Worm (Caenorhabditis elegans) whole organism, L1 larva: Measurements from ENCODE around the gene ZK1098.3.

Source experiments
- C34B4.2 ChIP-seq: sonication (generic microtip); optimal IDR thresholded peaks from 2 replicates; lab custom pipeline; 2017; ENCODE audit warnings: mild to moderate bottlenecking, missing genetic modification characterization, missing compliant biosample characterization
- alr-1 ChIP-seq: fragments of 200-800 bp; sonication (Bioruptor generic); optimal IDR thresholded peaks from 2 replicates; lab custom pipeline; 2018; ENCODE audit warnings: borderline replicate concordance, mild to moderate bottlenecking, missing genetic modification characterization, missing compliant biosample characterization
- ama-1 ChIP-seq: fragments of 150-350 bp; optimal IDR thresholded peaks from 2 replicates; lab custom pipeline; 2014
- blmp-1 ChIP-seq: fragments of 150-350 bp; optimal IDR thresholded peaks from 2 replicates; lab custom pipeline; 2014; ENCODE audit warnings: missing biosample characterization, missing genetic modification characterization
- ceh-63 ChIP-seq: fragments of 200-800 bp; sonication (Bioruptor generic); optimal IDR thresholded peaks from 2 replicates; lab custom pipeline; 2018; ENCODE audit warnings: mild to moderate bottlenecking, missing genetic modification characterization, missing compliant biosample characterization
- ceh-82 ChIP-seq, 3 experiments: fragments of 150-350 bp in 1 of 3; sonication (generic microtip) in 2 of 3; optimal IDR thresholded peaks; 2 replicates each; lab custom pipeline; 2014 to 2017; ENCODE audit warnings: missing biosample characterization in 3 of 3, missing genetic modification characterization in 3 of 3
- ceh-90 ChIP-seq: sonication (generic microtip); optimal IDR thresholded peaks from 2 replicates; lab custom pipeline; 2016; ENCODE audit warnings: missing genetic modification characterization, missing compliant biosample characterization
- dpl-1 ChIP-seq, 3 experiments: fragments of 150-350 bp in 2 of 3; sonication (generic microtip) in 1 of 3; optimal IDR thresholded peaks; 2 replicates each; lab custom pipeline; 2014 to 2017; ENCODE audit warnings: missing biosample characterization in 3 of 3, missing genetic modification characterization in 3 of 3, missing genetic modification reagents in 3 of 3
- efl-3 ChIP-seq: fragments of 200-800 bp; sonication (Bioruptor generic); optimal IDR thresholded peaks from 2 replicates; lab custom pipeline; 2018; ENCODE audit warnings: mild to moderate bottlenecking, missing genetic modification characterization, missing compliant biosample characterization
- egl-13 ChIP-seq: sonication (generic microtip); optimal IDR thresholded peaks from 2 replicates; lab custom pipeline; 2016; ENCODE audit warnings: missing genotype, missing genetic modification reagents, missing genetic modification characterization, missing compliant biosample characterization
- elt-2 ChIP-seq: sonication (generic microtip); optimal IDR thresholded peaks from 2 replicates; lab custom pipeline; 2016; ENCODE audit warnings: missing genetic modification characterization, mild to moderate bottlenecking, inconsistent platforms, missing compliant biosample characterization, missing genetic modification reagents
- ets-5 ChIP-seq: fragments of 200-800 bp; sonication (Bioruptor generic); IDR thresholded peaks from 2 replicates; pipeline ENCODE4 v1.3.6; 2022; ENCODE audit warnings: missing genetic modification characterization, missing compliant biosample characterization
- fkh-10 ChIP-seq: sonication (generic microtip); optimal IDR thresholded peaks from 2 replicates; lab custom pipeline; 2017; ENCODE audit warnings: missing biosample characterization, missing genetic modification reagents, missing genetic modification characterization
- fos-1 ChIP-seq: fragments of 150-350 bp; optimal IDR thresholded peaks from 2 replicates; lab custom pipeline; 2014; ENCODE audit warnings: missing biosample characterization, missing genetic modification characterization
- hlh-4 ChIP-seq: sonication (generic microtip); optimal IDR thresholded peaks from 2 replicates; lab custom pipeline; 2016; ENCODE audit warnings: mild to moderate bottlenecking, missing genetic modification characterization, missing compliant biosample characterization
- irx-1 ChIP-seq: sonication (generic microtip); optimal IDR thresholded peaks from 2 replicates; lab custom pipeline; 2016; ENCODE audit warnings: missing genetic modification characterization, missing compliant biosample characterization
- jun-1 ChIP-seq: fragments of 150-350 bp; optimal IDR thresholded peaks from 2 replicates; lab custom pipeline; 2014; ENCODE audit warnings: missing biosample characterization, missing genetic modification reagents, missing genetic modification characterization
- lin-35 ChIP-seq, 2 experiments: fragments of 150-350 bp; optimal IDR thresholded peaks; 2 replicates each; lab custom pipeline; 2014; ENCODE audit warnings: missing biosample characterization in 2 of 2, missing genetic modification characterization in 2 of 2, missing genetic modification reagents in 2 of 2
- mab-9 ChIP-seq: fragments of 200-800 bp; sonication (Bioruptor generic); IDR thresholded peaks from 2 replicates; pipeline ENCODE4 v1.3.6; 2022; ENCODE audit warnings: missing genetic modification reagents, missing genetic modification characterization, missing compliant biosample characterization
- mdl-1 ChIP-seq, 2 experiments: fragments of 150-350 bp; optimal IDR thresholded peaks; 2 replicates each; lab custom pipeline; 2014 to 2017; ENCODE audit warnings: missing biosample characterization in 2 of 2, missing genetic modification characterization in 2 of 2, inconsistent platforms in 1 of 2
- nhr-11 ChIP-seq: fragments of 150-350 bp; optimal IDR thresholded peaks from 2 replicates; lab custom pipeline; 2014; ENCODE audit warnings: missing biosample characterization, missing genetic modification characterization
- nhr-20 ChIP-seq: sonication (generic microtip); optimal IDR thresholded peaks from 2 replicates; lab custom pipeline; 2016; ENCODE audit warnings: mild to moderate bottlenecking, missing genetic modification characterization, missing compliant biosample characterization
- nhr-237 ChIP-seq: fragments of 150-350 bp; optimal IDR thresholded peaks from 2 replicates; lab custom pipeline; 2014; ENCODE audit warnings: missing biosample characterization, missing genetic modification characterization
- nhr-28 ChIP-seq: fragments of 150-350 bp; optimal IDR thresholded peaks from 2 replicates; lab custom pipeline; 2014; ENCODE audit warnings: missing biosample characterization, missing genetic modification characterization
- nhr-47 ChIP-seq: sonication (generic microtip); optimal IDR thresholded peaks from 2 replicates; lab custom pipeline; 2016; ENCODE audit warnings: mild to moderate bottlenecking, missing genetic modification characterization, moderate library complexity, missing compliant biosample characterization
- nhr-71 ChIP-seq: sonication (generic microtip); optimal IDR thresholded peaks from 2 replicates; lab custom pipeline; 2016; ENCODE audit warnings: mild to moderate bottlenecking, missing genetic modification characterization, moderate library complexity, missing compliant biosample characterization
- nhr-76 ChIP-seq: sonication (generic microtip); optimal IDR thresholded peaks from 2 replicates; lab custom pipeline; 2017; ENCODE audit warnings: missing biosample characterization, missing genetic modification characterization
- nhr-85 ChIP-seq: sonication (generic microtip); peaks from one replicate; lab custom pipeline; 2016; ENCODE audit warnings: missing genetic modification characterization, inconsistent platforms, missing compliant biosample characterization
- nhr-90 ChIP-seq: sonication (generic microtip); optimal IDR thresholded peaks from 2 replicates; lab custom pipeline; 2016; ENCODE audit warnings: mild to moderate bottlenecking, missing genetic modification characterization, missing compliant biosample characterization; ENCODE audit not compliant: poor library complexity
- pax-3 ChIP-seq: fragments of 200-800 bp; sonication (Bioruptor generic); optimal IDR thresholded peaks from 2 replicates; lab custom pipeline; 2018; ENCODE audit warnings: mild to moderate bottlenecking, missing genetic modification characterization, moderate library complexity, missing compliant biosample characterization
- rnt-1 ChIP-seq: sonication (generic microtip); optimal IDR thresholded peaks from 2 replicates; lab custom pipeline; 2016; ENCODE audit warnings: mild to moderate bottlenecking, missing genetic modification characterization, moderate library complexity, missing compliant biosample characterization
- snpc-4 ChIP-seq: fragments of 150-350 bp; optimal IDR thresholded peaks from 2 replicates; lab custom pipeline; 2014; ENCODE audit warnings: missing biosample characterization, missing genetic modification characterization
- snu-23 ChIP-seq: sonication (generic microtip); optimal IDR thresholded peaks from 2 replicates; lab custom pipeline; 2016; ENCODE audit warnings: missing genetic modification characterization, missing compliant biosample characterization
- sox-4 ChIP-seq: sonication (generic microtip); optimal IDR thresholded peaks from 2 replicates; lab custom pipeline; 2016; ENCODE audit warnings: missing genetic modification characterization, missing compliant biosample characterization
- sup-37 ChIP-seq: fragments of 200-800 bp; sonication (Bioruptor generic); optimal IDR thresholded peaks from 2 replicates; lab custom pipeline; 2018; ENCODE audit warnings: mild to moderate bottlenecking, missing genetic modification characterization, missing compliant biosample characterization
- tlp-1 ChIP-seq: fragments of 150-350 bp; optimal IDR thresholded peaks from 2 replicates; lab custom pipeline; 2014; ENCODE audit warnings: missing biosample characterization, missing genetic modification characterization
- ztf-11 ChIP-seq, 2 experiments: sonication (generic microtip); optimal IDR thresholded peaks; 2 replicates each; lab custom pipeline; 2016 to 2017; ENCODE audit warnings: missing genetic modification characterization in 2 of 2, missing biosample characterization in 1 of 2, missing compliant biosample characterization in 1 of 2

The ZK1098.3 gene

DNA sequence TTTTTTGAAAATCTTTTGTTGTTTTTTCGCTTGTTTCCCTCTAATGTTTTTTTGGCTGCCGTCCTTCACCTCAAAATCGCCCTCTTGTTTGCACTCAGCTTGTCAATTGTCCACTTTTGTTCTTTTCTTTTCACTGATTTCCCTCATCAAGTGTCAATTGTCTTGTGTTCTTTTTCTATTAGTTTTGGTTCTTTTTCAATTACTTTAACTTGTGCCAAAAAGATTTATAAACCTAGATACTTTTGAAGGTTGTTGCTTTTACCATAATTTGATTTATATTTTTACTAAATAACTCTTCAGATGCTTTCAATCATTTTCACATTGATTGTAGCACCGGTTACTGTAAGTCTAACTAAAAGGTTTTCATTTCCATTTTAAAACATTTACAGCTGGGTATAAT is 29.9 kb upstream of the ZK1098.3 start, which contains the start of gene C48B4.13:
Gene C48B4.13, plus strand, starts transcription at position 301 of the 400 bp plus-strand sequence.
- TF ChIP-seq sup-37 (GFP tag; lab: Kevin White, UChicago) = no peak
- no peak for TF ChIP-seq ztf-11 (tag; optimal IDR thresholded peaks at IDR 0.05; lab: Kevin White, UChicago)

ce11 chrIII:9565973-9566372 is 27.5 kb upstream of the ZK1098.3 start, which contains the start of gene C48B4.11:
Gene C48B4.11 (minus strand): TSS chrIII:9566115.
- TF ChIP-seq blmp-1 (tag; lab: Kevin White, UChicago) = no peak
- TF ChIP-seq tlp-1 (tag; lab: Kevin White, UChicago) = no peak
- TF ChIP-seq nhr-76 (tag; lab: Kevin White, UChicago) = no peak
- TF ChIP-seq fos-1 (tag; lab: Kevin White, UChicago) = no peak
- no peak for TF ChIP-seq C34B4.2 (tag; lab: Kevin White, UChicago)
- no peak for TF ChIP-seq ceh-63
- TF ChIP-seq nhr-90 (tag; lab: Kevin White, UChicago) = no peak
- no peak for TF ChIP-seq irx-1
- TF ChIP-seq snu-23 (GFP tag; lab: Kevin White, UChicago) = no peak
- TF ChIP-seq pax-3 (tag; lab: Kevin White, UChicago) = no peak
- TF ChIP-seq elt-2 (tag; lab: Kevin White, UChicago) = no peak
- TF ChIP-seq dpl-1 (GFP tag; optimal IDR thresholded peaks at IDR 0.05; lab: Kevin White, UChicago) = no peak
- no peak for TF ChIP-seq ama-1
- TF ChIP-seq hlh-4 (tag; lab: Kevin White, UChicago) = no peak
- TF ChIP-seq ets-5 (GFP tag; lab: Robert Waterston, UW) = no peak
- TF ChIP-seq sox-4 = no peak
- no peak for TF ChIP-seq nhr-71 (tag; lab: Kevin White, UChicago)

- TF ChIP-seq lin-35 (GFP tag; optimal IDR thresholded peaks at IDR 0.05; lab: Kevin White, UChicago) = no peak
- no peak for TF ChIP-seq mdl-1 (tag; optimal IDR thresholded peaks at IDR 0.05; lab: Kevin White, UChicago)
- TF ChIP-seq mab-9 (GFP tag; lab: Robert Waterston, UW) = no peak
- TF ChIP-seq fkh-10 (GFP tag; lab: Kevin White, UChicago) = no peak
- no peak for TF ChIP-seq ceh-82 (tag; optimal IDR thresholded peaks at IDR 0.05; lab: Kevin White, UChicago)
- TF ChIP-seq jun-1 (tag; lab: Kevin White, UChicago) = no peak
- TF ChIP-seq ceh-90 (tag; lab: Kevin White, UChicago) = no peak
- no peak for TF ChIP-seq sox-4
- TF ChIP-seq nhr-28 = no peak
- no peak for TF ChIP-seq rnt-1 (tag; lab: Kevin White, UChicago)
- no peak for TF ChIP-seq alr-1 (tag; lab: Kevin White, UChicago)
- TF ChIP-seq nhr-11 (tag; lab: Kevin White, UChicago) = no peak
- TF ChIP-seq snpc-4 = no peak
- TF ChIP-seq tlp-1 (tag; lab: Kevin White, UChicago) = no peak
- no peak for TF ChIP-seq nhr-237 (tag; lab: Kevin White, UChicago)
- no peak for TF ChIP-seq blmp-1 (tag; lab: Kevin White, UChicago)
- TF ChIP-seq hlh-4 (tag; lab: Kevin White, UChicago) = no peak
- no peak for TF ChIP-seq nhr-85 (tag; lab: Kevin White, UChicago)
Observed at ce11 chrIII:9564410-9564809, 25.9 kb upstream of the ZK1098.3 start, which contains the start of gene C48B4.10. Gene C48B4.10 (minus strand): TSS chrIII:9564510.

DNA sequence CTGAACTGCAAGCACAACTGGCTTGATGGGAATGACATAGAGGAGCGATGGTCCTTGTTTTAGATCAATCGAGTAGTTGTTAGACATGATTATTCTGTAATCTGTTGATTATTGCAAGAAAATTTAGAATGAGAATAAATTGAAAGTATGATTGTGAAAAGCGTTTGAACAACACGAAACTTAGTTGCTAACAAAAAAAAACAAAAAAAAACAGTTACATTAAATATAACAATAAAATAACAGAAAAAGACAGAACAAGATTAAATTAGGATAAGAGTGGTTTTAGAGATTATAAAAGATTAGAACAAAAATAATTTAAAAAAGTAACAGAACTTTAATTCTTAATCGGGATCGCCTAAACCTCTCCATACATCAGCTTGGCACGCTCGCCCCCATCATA is 24.7 kb upstream of the ZK1098.3 start, which contains the start of gene C48B4.9:
Gene C48B4.9, minus strand, starts transcription at position 101 of the 400 bp plus-strand sequence.
- TF ChIP-seq nhr-20 (tag; lab: Kevin White, UChicago) = no peak
- TF ChIP-seq egl-13 (tag; lab: Kevin White, UChicago) = no peak
- TF ChIP-seq efl-3 (GFP tag; lab: Kevin White, UChicago) = no peak
- no peak for TF ChIP-seq ama-1
- no peak for TF ChIP-seq nhr-47 (tag; lab: Kevin White, UChicago)
